Worm (Caenorhabditis elegans) whole organism, L4 larva: ENCODE measurements around the gene Y51A2A.6.

Source experiments
- ama-1 ChIP-seq: fragments of 150-350 bp; optimal IDR thresholded peaks from 2 replicates; lab custom pipeline; 2014; ENCODE audit warnings: inconsistent platforms, mixed read lengths
- nhr-111 ChIP-seq: fragments of 200-800 bp; sonication (Bioruptor generic); optimal IDR thresholded peaks from 2 replicates; lab custom pipeline; 2018; ENCODE audit warnings: mild to moderate bottlenecking, missing genetic modification characterization, missing compliant biosample characterization
- zfp-2 ChIP-seq: sonication (generic microtip); optimal IDR thresholded peaks from 2 replicates; lab custom pipeline; 2016; ENCODE audit warnings: mild to moderate bottlenecking, missing genetic modification characterization, missing compliant biosample characterization

DNA sequence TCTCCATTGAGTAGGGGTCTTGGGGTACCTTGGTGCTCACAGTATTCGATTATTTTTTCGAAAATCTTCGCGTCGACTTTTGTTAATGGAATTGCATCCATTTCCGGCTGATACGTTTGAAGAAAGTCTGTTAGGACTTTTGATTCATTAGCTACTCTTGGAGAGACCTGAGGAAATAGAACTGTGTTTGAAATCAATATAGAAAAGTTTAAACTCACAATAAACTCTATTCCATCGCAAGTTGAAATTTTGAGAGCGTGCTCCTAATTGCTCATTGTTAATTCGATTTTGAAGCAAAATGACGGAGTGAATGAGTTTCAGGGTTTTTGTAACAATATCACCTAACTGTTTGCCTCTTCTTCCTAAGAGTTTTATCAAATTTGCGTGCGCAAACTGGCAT lies 32.6 kb upstream of the Y51A2A.6 start, which contains the start of gene skr-6:
- no peak for TF ChIP-seq zfp-2
- TF ChIP-seq ama-1 (lab: Kevin White, UChicago), result no peak
- TF ChIP-seq nhr-111, result no peak
